Worm (Caenorhabditis elegans): Measurements from ENCODE around the gene srbc-45.

ce11 chrV:12803274-12803673, at the start of gene srbc-45:
- TF ChIP-seq elt-1 (tag; optimal IDR thresholded peaks at IDR 0.05; ENCODE audit: borderline replicate concordance, insufficient read depth), result no peak
- no peak for TF ChIP-seq ceh-43 (GFP tag; optimal IDR thresholded peaks at IDR 0.05)
- no peak for TF ChIP-seq nhr-237 (tag; optimal IDR thresholded peaks at IDR 0.05)
- TF ChIP-seq snpc-4 (tag; optimal IDR thresholded peaks at IDR 0.05), result no peak
- TF ChIP-seq pha-4 (tag; optimal IDR thresholded peaks at IDR 0.05), result no peak
- TF ChIP-seq nhr-28 (tag; optimal IDR thresholded peaks at IDR 0.05), result no peak
- no peak for TF ChIP-seq elt-3 (tag; optimal IDR thresholded peaks at IDR 0.05)
- TF ChIP-seq ces-1 (GFP tag; optimal IDR thresholded peaks at IDR 0.05), result no peak
- no peak for TF ChIP-seq lsy-2 (tag; optimal IDR thresholded peaks at IDR 0.05)
- no peak for TF ChIP-seq unc-62 (GFP tag; optimal IDR thresholded peaks at IDR 0.05)
- no peak for TF ChIP-seq lin-13 (tag; optimal IDR thresholded peaks at IDR 0.05)
- TF ChIP-seq blmp-1 (tag; optimal IDR thresholded peaks at IDR 0.05), result no peak
- TF ChIP-seq nhr-76 (tag; optimal IDR thresholded peaks at IDR 0.05), result no peak

All from whole organism, mixed stage, embryonic.